Worm (Caenorhabditis elegans): ENCODE results near the gene C36E8.4.

Gene C36E8.4

ce11 chrIII:4018591-4019580 lies 6.8 kb downstream of the C36E8.4 start:
- TF ChIP-seq nhr-28 (tag; optimal IDR thresholded peaks at IDR 0.05) = peak; percentile 56
- peak in 1 of 2 experiments; percentile 22 for TF ChIP-seq lsy-2 (tag; optimal IDR thresholded peaks at IDR 0.05)
- no peak for TF ChIP-seq zip-2 (tag; optimal IDR thresholded peaks at IDR 0.05)
- peak; percentile 52 for TF ChIP-seq mep-1 (tag; optimal IDR thresholded peaks at IDR 0.05)
- peak; percentile 72 for TF ChIP-seq pqm-1 (tag; optimal IDR thresholded peaks at IDR 0.05)
- TF ChIP-seq tra-1 (GFP tag; IDR thresholded peaks at IDR 0.05) = 0 out of 2 replicates have a peak, but pooled peaks have one; percentile 12
- peak; percentile 97 for TF ChIP-seq aha-1 (tag)
- TF ChIP-seq hlh-30 (tag; optimal IDR thresholded peaks at IDR 0.05; ENCODE audit: insufficient read depth) = peak; percentile 11
- TF ChIP-seq hmg-1.1 (GFP tag; IDR thresholded peaks at IDR 0.05) = 0 out of 2 replicates have a peak, but pooled peaks have one; percentile 24
- TF ChIP-seq set-16 (GFP tag; IDR thresholded peaks at IDR 0.05) = peak; percentile 65
- no peak for TF ChIP-seq jun-1 (tag; optimal IDR thresholded peaks at IDR 0.05)
- TF ChIP-seq madf-5 (GFP tag; IDR thresholded peaks at IDR 0.05) = 0 out of 4 replicates have a peak, but pooled peaks of 1 of the 2 experiments have one; percentile 28
- TF ChIP-seq daf-16 (GFP tag; optimal IDR thresholded peaks at IDR 0.05) = no peak
- TF ChIP-seq daf-16 (tag; optimal IDR thresholded peaks at IDR 0.05) = peak; percentile 52
- peak; percentile 46 for TF ChIP-seq hlh-11 (tag; optimal IDR thresholded peaks at IDR 0.05)
- TF ChIP-seq egl-43 (GFP tag; IDR thresholded peaks at IDR 0.05) = 0 out of 2 replicates have a peak, but pooled peaks have one; percentile 34
- TF ChIP-seq unc-62 (GFP tag; optimal IDR thresholded peaks at IDR 0.05 in 1 of 2) = peak in 1 of 2 experiments; percentile 95
- no peak for TF ChIP-seq unc-62 (tag; optimal IDR thresholded peaks at IDR 0.05)
- no peak for TF ChIP-seq F44E2.7 (GFP tag; IDR thresholded peaks at IDR 0.05)
- TF ChIP-seq dpl-1 (GFP tag; optimal IDR thresholded peaks at IDR 0.05) = peak; percentile 6
- TF ChIP-seq dmd-6 (GFP tag; IDR thresholded peaks at IDR 0.05) = peak; percentile 11; the same call in 1 of the 2 replicates
- TF ChIP-seq mxl-3 (GFP tag; optimal IDR thresholded peaks at IDR 0.05) = peak; percentile 55
- 0 out of 2 replicates have a peak, but pooled peaks have one; percentile 25 for TF ChIP-seq lim-7 (GFP tag; IDR thresholded peaks at IDR 0.05)
- no peak for TF ChIP-seq lin-13 (GFP tag; optimal IDR thresholded peaks at IDR 0.05)
- no peak for TF ChIP-seq ztf-11 (tag; optimal IDR thresholded peaks at IDR 0.05)

- TF ChIP-seq cey-2 (tag; optimal IDR thresholded peaks at IDR 0.05; ENCODE audit: borderline replicate concordance, insufficient read depth) = no peak
- peak; percentile 5 for TF ChIP-seq rbr-2 (tag; optimal IDR thresholded peaks at IDR 0.05)
- TF ChIP-seq ctbp-1 (GFP tag; IDR thresholded peaks at IDR 0.05) = 0 out of 2 replicates have a peak, but pooled peaks have one; percentile 48
- no peak for TF ChIP-seq nhr-42 (GFP tag; IDR thresholded peaks at IDR 0.05)
- no peak for TF ChIP-seq Y75B8A.6 (GFP tag; IDR thresholded peaks at IDR 0.05)
- peak; percentile 75 for TF ChIP-seq Y48G9A.11 (GFP tag; IDR thresholded peaks at IDR 0.05)
- TF ChIP-seq dpl-1 (GFP tag; optimal IDR thresholded peaks at IDR 0.05) = peak; percentile 91
- TF ChIP-seq nhr-28 (tag; optimal IDR thresholded peaks at IDR 0.05) = peak; percentile 58
- TF ChIP-seq pha-4 (GFP tag; IDR thresholded peaks at IDR 0.05) = no peak
- peak; percentile 36 for TF ChIP-seq pha-4 (tag; optimal IDR thresholded peaks at IDR 0.05)
- peak; percentile 12 for TF ChIP-seq ztf-7 (tag; optimal IDR thresholded peaks at IDR 0.05)
- peak in 1 of 2 experiments; percentile 35 for TF ChIP-seq hif-1 (tag; optimal IDR thresholded peaks at IDR 0.05)
- peak; percentile 59 for TF ChIP-seq mep-1 (tag; optimal IDR thresholded peaks at IDR 0.05)
- peak; percentile 42; the same call in 1 of the 2 replicates for TF ChIP-seq dmd-6 (GFP tag; IDR thresholded peaks at IDR 0.05)
- no peak for TF ChIP-seq mdl-1 (tag; optimal IDR thresholded peaks at IDR 0.05)
- peak; percentile 2 for TF ChIP-seq mxl-3 (GFP tag; optimal IDR thresholded peaks at IDR 0.05)
- TF ChIP-seq unc-62 (GFP tag; optimal IDR thresholded peaks at IDR 0.05 in 1 of 2) = peak in 1 of 2 experiments; percentile 58
- TF ChIP-seq unc-62 (tag; optimal IDR thresholded peaks at IDR 0.05) = no peak
- peak; percentile 60 for TF ChIP-seq hlh-30 (tag; optimal IDR thresholded peaks at IDR 0.05; ENCODE audit: insufficient read depth)
- peak; percentile 83 for TF ChIP-seq unc-130 (GFP tag; optimal IDR thresholded peaks at IDR 0.05)
- TF ChIP-seq F10B5.3 (tag; optimal IDR thresholded peaks at IDR 0.05) = no peak
- no peak for TF ChIP-seq zip-2 (tag; optimal IDR thresholded peaks at IDR 0.05)
- TF ChIP-seq lin-38 (GFP tag; IDR thresholded peaks at IDR 0.05) = peak; percentile 80
- TF ChIP-seq hmg-1.1 (GFP tag; IDR thresholded peaks at IDR 0.05) = 0 out of 2 replicates have a peak, but pooled peaks have one; percentile 64
- peak; percentile 44; the same call in 1 of the 2 replicates for TF ChIP-seq snpc-1.2 (GFP tag; IDR thresholded peaks at IDR 0.05)
- peak; percentile 52 for TF ChIP-seq dve-1 (tag; optimal IDR thresholded peaks at IDR 0.05; ENCODE audit: insufficient read depth)
- peak; percentile 71 for TF ChIP-seq mes-2 (tag; optimal IDR thresholded peaks at IDR 0.05; ENCODE audit: poor library complexity, severe bottlenecking)
- no peak for TF ChIP-seq zfp-3 (GFP tag; conservative IDR thresholded peaks at IDR 0.05)
- peak; percentile 39 for TF ChIP-seq lin-13 (GFP tag; optimal IDR thresholded peaks at IDR 0.05)
- no peak for TF ChIP-seq mxl-2 (GFP tag; conservative IDR thresholded peaks at IDR 0.05)
- peak; percentile 12 for TF ChIP-seq ama-1 (optimal IDR thresholded peaks at IDR 0.05)
Observed at ce11 chrIII:4019801-4020200, 7.7 kb downstream of the C36E8.4 start, which contains the start of gene snpc-3.4. TSS of gene snpc-3.4 (plus strand) at chrIII:4020037.

All from whole organism, L4 larva.